Fruit fly (Drosophila melanogaster) whole organism, embryonic: ENCODE results near the gene fok.

ENCODE experiments used
- CG10959 ChIP-seq: fragments of 200-800 bp; sonication (Bioruptor generic); IDR thresholded peaks from 2 replicates; pipeline ENCODE4 v1.3.6; 2022; ENCODE audit warnings: missing biosample characterization, missing genetic modification characterization
- CG10979 ChIP-seq: fragments of 200-800 bp; sonication (Bioruptor generic); optimal IDR thresholded peaks from 2 replicates; lab custom pipeline; 2018; ENCODE audit warnings: missing biosample characterization, mild to moderate bottlenecking, missing genetic modification characterization, moderate library complexity
- CG12391 ChIP-seq: fragments of 200-800 bp; sonication (Bioruptor generic); optimal IDR thresholded peaks from 3 replicates; lab custom pipeline; 2018; ENCODE audit warnings: missing biosample characterization, mild to moderate bottlenecking, missing genetic modification characterization, moderate library complexity
- CG12769 ChIP-seq: fragments of 200-800 bp; sonication (Bioruptor generic); optimal IDR thresholded peaks from 2 replicates; lab custom pipeline; 2019; ENCODE audit warnings: missing biosample characterization, mild to moderate bottlenecking, missing genetic modification characterization, moderate library complexity
- CG14667 ChIP-seq: fragments of 200-800 bp; sonication (Bioruptor generic); IDR thresholded peaks from 2 replicates; pipeline ENCODE4 v1.3.6; 2022; ENCODE audit warnings: missing biosample characterization, missing genetic modification characterization
- CG15514 ChIP-seq: fragments of 200-800 bp; sonication (Bioruptor generic); optimal IDR thresholded peaks from 3 replicates; lab custom pipeline; 2017; ENCODE audit warnings: missing biosample characterization, missing genetic modification characterization, mild to moderate bottlenecking, moderate library complexity, missing genetic modification reagents
- CG16815 ChIP-seq: fragments of 200-800 bp; sonication (Bioruptor generic); optimal IDR thresholded peaks from 3 replicates; lab custom pipeline; 2017; ENCODE audit warnings: missing biosample characterization, mild to moderate bottlenecking, missing genetic modification characterization
- CG18599 ChIP-seq: fragments of 200-800 bp; sonication (Bioruptor generic); optimal IDR thresholded peaks from 3 replicates; lab custom pipeline; 2017; ENCODE audit warnings: missing biosample characterization, missing genetic modification characterization, mild to moderate bottlenecking, moderate library complexity, missing genetic modification reagents
- CG3163 ChIP-seq: fragments of 200-800 bp; sonication (Bioruptor generic); optimal IDR thresholded peaks from 3 replicates; lab custom pipeline; 2016; ENCODE audit warnings: missing biosample characterization, missing genetic modification characterization
- CG3281 ChIP-seq: fragments of 200-800 bp; sonication (Bioruptor generic); optimal IDR thresholded peaks from 3 replicates; lab custom pipeline; 2017; ENCODE audit warnings: missing biosample characterization, mild to moderate bottlenecking, missing genetic modification characterization
- CG4424 ChIP-seq: fragments of 200-800 bp; sonication (Bioruptor generic); optimal IDR thresholded peaks from 3 replicates; lab custom pipeline; 2016; ENCODE audit warnings: missing biosample characterization, missing genetic modification characterization
- CG6272 ChIP-seq: fragments of 200-800 bp; sonication (Bioruptor generic); IDR thresholded peaks from 2 replicates; pipeline ENCODE4 v1.3.6; 2022; ENCODE audit warnings: missing biosample characterization, missing genetic modification characterization
- CG6689 ChIP-seq: fragments of 200-800 bp; sonication (Bioruptor generic); IDR thresholded peaks from 2 replicates; pipeline ENCODE4 v1.3.6; 2022; ENCODE audit warnings: missing biosample characterization, missing genetic modification characterization
- CG7556 ChIP-seq: fragments of 200-800 bp; sonication (Bioruptor generic); optimal IDR thresholded peaks from 2 replicates; lab custom pipeline; 2017; ENCODE audit warnings: missing biosample characterization, mild to moderate bottlenecking, missing genetic modification characterization
- CG9437 ChIP-seq: fragments of 200-800 bp; sonication (Bioruptor generic); optimal IDR thresholded peaks from 2 replicates; lab custom pipeline; 2018; ENCODE audit warnings: missing biosample characterization, mild to moderate bottlenecking, missing genetic modification characterization
- Dbx ChIP-seq: fragments of 200-800 bp; sonication (Bioruptor generic); IDR thresholded peaks from 3 replicates; pipeline ENCODE4 v1.3.6; 2022; ENCODE audit warnings: missing biosample characterization, missing genetic modification characterization
- ERR ChIP-seq: fragments of 200-800 bp; sonication (Bioruptor generic); optimal IDR thresholded peaks from 2 replicates; lab custom pipeline; 2016; ENCODE audit warnings: missing biosample characterization, missing genetic modification characterization
- Ets65A ChIP-seq: fragments of 200-800 bp; sonication (Bioruptor generic); peaks from one replicate; lab custom pipeline; 2016; ENCODE audit warnings: missing biosample characterization, missing genetic modification characterization
- Hmx ChIP-seq: fragments of 200-800 bp; sonication (Bioruptor generic); optimal IDR thresholded peaks from 2 replicates; lab custom pipeline; 2016; ENCODE audit warnings: missing biosample characterization, missing genetic modification characterization
- Hr3 ChIP-seq: fragments of 200-800 bp; sonication (Bioruptor generic); optimal IDR thresholded peaks from 3 replicates; lab custom pipeline; 2016; ENCODE audit warnings: missing biosample characterization, missing genetic modification characterization
- Hr51 ChIP-seq, 2 experiments: fragments of 200-800 bp; sonication (Bioruptor generic); optimal IDR thresholded peaks; 2 replicates in 1 of 2; 3 replicates in 1 of 2; lab custom pipeline; 2016 to 2018; ENCODE audit warnings: missing biosample characterization in 2 of 2, missing genetic modification characterization in 2 of 2, mild to moderate bottlenecking in 1 of 2, moderate library complexity in 1 of 2
- MBD-R2 ChIP-seq: fragments of 200-800 bp; sonication (Bioruptor generic); IDR thresholded peaks from 2 replicates; pipeline ENCODE4 v1.3.6; 2022; ENCODE audit warnings: missing biosample characterization, missing genetic modification characterization
- Meics ChIP-seq: fragments of 200-800 bp; sonication (Bioruptor generic); optimal IDR thresholded peaks from 2 replicates; lab custom pipeline; 2017; ENCODE audit warnings: missing biosample characterization, mild to moderate bottlenecking, missing genetic modification characterization
- Rx ChIP-seq: fragments of 200-800 bp; sonication (Bioruptor generic); IDR thresholded peaks from 2 replicates; pipeline ENCODE4 v1.3.6; 2022; ENCODE audit warnings: missing biosample characterization, missing genetic modification characterization
- Sox100B ChIP-seq: fragments of 200-800 bp; sonication (Bioruptor generic); optimal IDR thresholded peaks from 3 replicates; lab custom pipeline; 2018; ENCODE audit warnings: missing biosample characterization, mild to moderate bottlenecking, missing genetic modification characterization
- Tbp ChIP-seq: fragments of >200 bp; optimal IDR thresholded peaks from 2 replicates; lab custom pipeline; 2018; ENCODE audit warnings: missing biosample characterization, missing genetic modification characterization
- abd-A ChIP-seq: fragments of 200-800 bp; sonication (Bioruptor generic); optimal IDR thresholded peaks from 3 replicates; lab custom pipeline; 2019; ENCODE audit warnings: missing biosample characterization, mild to moderate bottlenecking, missing genetic modification characterization, moderate library complexity
- cato ChIP-seq: fragments of 200-800 bp; sonication (Bioruptor generic); optimal IDR thresholded peaks from 2 replicates; lab custom pipeline; 2016; ENCODE audit warnings: missing biosample characterization, missing genetic modification characterization, borderline replicate concordance
- cg ChIP-seq: fragments of 200-800 bp; sonication (Bioruptor generic); optimal IDR thresholded peaks from 3 replicates; lab custom pipeline; 2019; ENCODE audit warnings: missing biosample characterization, mild to moderate bottlenecking, missing genetic modification characterization, moderate library complexity
- dmrt11E ChIP-seq: fragments of 200-800 bp; sonication (Bioruptor generic); optimal IDR thresholded peaks from 3 replicates; lab custom pipeline; 2018; ENCODE audit warnings: missing biosample characterization, mild to moderate bottlenecking, missing genetic modification characterization, moderate library complexity
- dpn ChIP-seq, 2 experiments: fragments of 200-800 bp; sonication (Bioruptor generic); optimal IDR thresholded peaks; 3 replicates each; lab custom pipeline; 2016; ENCODE audit warnings: missing biosample characterization in 2 of 2, missing genetic modification characterization in 2 of 2
- ewg ChIP-seq: fragments of 200-800 bp; sonication (Bioruptor generic); optimal IDR thresholded peaks from 3 replicates; lab custom pipeline; 2017; ENCODE audit warnings: mild to moderate bottlenecking, missing biosample characterization, missing genetic modification reagents, missing genetic modification characterization
- gfzf ChIP-seq: fragments of 200-800 bp; sonication (Bioruptor generic); optimal IDR thresholded peaks from 2 replicates; lab custom pipeline; 2016; ENCODE audit warnings: missing biosample characterization, mild to moderate bottlenecking, missing genetic modification characterization, moderate library complexity
- grn ChIP-seq: fragments of 200-800 bp; sonication (Bioruptor generic); optimal IDR thresholded peaks from 3 replicates; lab custom pipeline; 2017; ENCODE audit warnings: missing biosample characterization, missing genetic modification characterization
- jumu ChIP-seq: fragments of 200-800 bp; sonication (Bioruptor generic); optimal IDR thresholded peaks from 3 replicates; lab custom pipeline; 2016; ENCODE audit warnings: missing biosample characterization, missing genetic modification characterization
- lab ChIP-seq: fragments of 200-800 bp; sonication (Bioruptor generic); optimal IDR thresholded peaks from 3 replicates; lab custom pipeline; 2017; ENCODE audit warnings: missing biosample characterization, missing genetic modification characterization, mild to moderate bottlenecking, moderate library complexity, missing genetic modification reagents
- odd ChIP-seq: fragments of 200-800 bp; sonication (Bioruptor generic); optimal IDR thresholded peaks from 2 replicates; lab custom pipeline; 2017; ENCODE audit warnings: missing biosample characterization, mild to moderate bottlenecking, missing genetic modification characterization
- phol ChIP-seq: fragments of 200-800 bp; sonication (Bioruptor generic); optimal IDR thresholded peaks from 3 replicates; lab custom pipeline; 2018; ENCODE audit warnings: missing biosample characterization, mild to moderate bottlenecking, missing genetic modification characterization, moderate library complexity
- rib ChIP-seq: fragments of 200-800 bp; sonication (Bioruptor generic); IDR thresholded peaks from 2 replicates; pipeline ENCODE4 v1.3.6; 2022; ENCODE audit warnings: missing biosample characterization, missing genetic modification characterization
- row ChIP-seq: fragments of 200-800 bp; sonication (Bioruptor generic); IDR thresholded peaks from 3 replicates; pipeline ENCODE4 v1.3.6; 2022; ENCODE audit warnings: missing biosample characterization, missing genetic modification characterization
- run ChIP-seq: fragments of 200-800 bp; sonication (Bioruptor generic); optimal IDR thresholded peaks from 3 replicates; lab custom pipeline; 2018; ENCODE audit warnings: missing biosample characterization, mild to moderate bottlenecking, missing genetic modification characterization
- scrt ChIP-seq: fragments of 200-800 bp; sonication (Bioruptor generic); optimal IDR thresholded peaks from 2 replicates; lab custom pipeline; 2018; ENCODE audit warnings: missing biosample characterization, mild to moderate bottlenecking, missing genetic modification characterization, moderate library complexity
- sens ChIP-seq: fragments of 200-800 bp; sonication (Bioruptor generic); peaks from one replicate; lab custom pipeline; 2016; ENCODE audit warnings: missing biosample characterization, missing genetic modification characterization
- sisA ChIP-seq: fragments of 200-800 bp; sonication (Bioruptor generic); IDR thresholded peaks from 2 replicates; pipeline ENCODE4 v1.3.6; 2022; ENCODE audit warnings: missing biosample characterization, missing genetic modification characterization
- slou ChIP-seq: fragments of 200-800 bp; sonication (Bioruptor generic); optimal IDR thresholded peaks from 3 replicates; lab custom pipeline; 2016; ENCODE audit warnings: missing biosample characterization, missing genetic modification characterization
- wdn ChIP-seq: fragments of 200-800 bp; sonication (Bioruptor generic); IDR thresholded peaks from 2 replicates; pipeline ENCODE4 v1.3.6; 2022; ENCODE audit warnings: missing biosample characterization, missing genetic modification characterization

Gene fok

DNA sequence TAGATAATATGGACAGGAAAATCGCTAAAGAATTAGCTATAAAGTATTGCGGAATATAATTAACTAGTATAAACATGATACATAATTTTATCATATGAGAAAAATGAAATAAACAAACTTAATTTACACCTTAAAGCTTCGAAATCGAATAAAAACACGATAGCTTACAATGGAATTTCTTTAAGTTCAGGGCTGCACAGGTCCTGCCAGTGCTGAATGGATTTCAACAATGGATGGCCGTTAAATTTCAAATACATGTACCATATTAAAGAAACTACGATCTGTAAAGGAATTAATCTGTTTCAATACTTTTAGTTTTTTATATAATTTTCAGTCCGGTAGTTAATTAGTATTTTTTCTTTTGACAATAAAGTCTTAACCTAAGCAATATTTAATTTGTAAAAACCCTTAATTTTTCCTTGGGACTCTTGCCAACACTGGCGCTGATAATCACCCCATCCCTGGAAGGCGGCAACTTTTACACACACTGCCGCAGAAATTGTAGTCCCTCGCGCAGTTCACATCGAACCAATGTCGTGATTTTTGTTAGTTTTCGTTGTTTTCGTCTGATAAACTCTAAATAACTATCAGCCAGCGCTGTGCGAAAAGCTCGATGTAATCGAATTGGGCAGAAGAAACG is 23.7 kb downstream of the fok start, which contains the start of the genes barr and lok (continued):
- no peak for TF ChIP-seq CG14667 (GFP tag; lab: Robert Waterston, UW)
- TF ChIP-seq, all 482 proteins: peak for 212

DNA sequence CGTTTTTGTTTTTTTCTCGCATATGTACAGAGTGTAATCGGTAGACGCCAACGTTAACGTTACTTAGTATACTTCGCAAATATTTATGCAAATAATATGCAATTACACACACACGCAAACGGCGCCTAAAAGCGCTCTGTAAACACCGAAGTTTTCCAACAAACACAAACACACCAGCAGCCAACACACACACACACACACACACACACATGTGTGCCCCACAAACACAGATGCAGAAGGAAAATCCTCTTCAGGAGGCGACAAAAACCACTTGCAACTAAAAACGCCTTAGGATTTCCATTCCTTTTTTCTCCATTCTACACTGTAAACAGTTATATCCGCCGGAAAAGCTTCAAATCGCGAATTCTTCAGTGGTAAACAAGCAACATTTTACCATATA is 27.5 kb downstream of the fok start:
- peak; percentile 13 for TF ChIP-seq cg (GFP tag; lab: Kevin White, UChicago)
- no peak for TF ChIP-seq CG16815 (GFP tag; lab: Kevin White, UChicago)
- no peak for TF ChIP-seq cato (GFP tag; lab: Kevin White, UChicago)
- TF ChIP-seq CG6689 (GFP tag; lab: Robert Waterston, UW) = no peak
- TF ChIP-seq jumu (GFP tag; lab: Kevin White, UChicago) = no peak
- no peak for TF ChIP-seq gfzf (GFP tag; lab: Kevin White, UChicago)
- TF ChIP-seq Ets65A (GFP tag; lab: Kevin White, UChicago) = peak; percentile 42
- no peak for TF ChIP-seq ERR
- TF ChIP-seq rib (GFP tag; lab: Robert Waterston, UW) = no peak
- no peak for TF ChIP-seq CG10959 (GFP tag; lab: Robert Waterston, UW)
- peak; percentile 7 for TF ChIP-seq CG4424 (GFP tag; lab: Kevin White, UChicago)
- TF ChIP-seq dmrt11E = no peak
- no peak for TF ChIP-seq dpn (GFP tag; optimal IDR thresholded peaks at IDR 0.05; lab: Kevin White, UChicago)
- peak; percentile 5; the same call in 1 of the 3 replicates for TF ChIP-seq row
- TF ChIP-seq grn = no peak
- no peak for TF ChIP-seq CG6272 (GFP tag; lab: Robert Waterston, UW)
- no peak for TF ChIP-seq Hmx
- no peak for TF ChIP-seq CG12769 (tag; lab: Kevin White, UChicago)

DNA sequence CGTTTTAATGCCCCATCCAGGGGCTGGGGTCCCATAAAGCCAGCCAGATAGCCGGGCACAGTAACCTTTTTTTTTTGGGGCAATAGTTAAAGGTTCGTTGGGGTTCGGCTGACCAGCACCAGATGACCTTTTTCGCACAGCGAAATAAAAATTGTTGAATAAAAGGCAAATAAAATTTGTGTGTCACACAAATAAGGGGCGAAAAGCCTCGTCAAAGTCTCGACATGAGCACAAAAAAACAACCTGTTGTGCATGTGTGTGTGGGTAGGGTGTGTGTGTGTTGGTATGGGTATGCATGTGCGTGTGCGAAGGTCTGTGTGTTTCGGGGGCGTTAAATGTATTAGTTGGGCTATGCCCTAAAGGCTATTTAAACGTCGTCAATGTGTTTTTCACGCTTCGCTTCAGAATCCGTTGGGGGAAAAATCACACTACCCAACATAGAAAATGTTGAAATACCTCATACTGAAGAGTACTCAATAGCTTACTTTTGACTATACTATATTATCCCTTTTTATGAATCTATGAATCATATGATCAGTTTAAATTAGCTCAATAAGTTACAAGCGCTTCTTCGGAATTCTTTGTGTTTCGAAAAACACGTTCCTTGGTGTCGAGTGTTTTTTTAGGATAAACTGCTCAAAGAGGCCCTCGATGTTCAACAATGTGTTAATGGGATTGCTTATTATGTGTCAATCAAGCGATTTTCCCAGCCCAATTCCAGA is 33.5 kb downstream of the fok start:
- TF ChIP-seq Hmx = no peak
- TF ChIP-seq Meics (GFP tag; lab: Kevin White, UChicago) = peak; percentile 5
- no peak for TF ChIP-seq Tbp (GFP tag; lab: Kevin White, UChicago)
- TF ChIP-seq run = no peak
- TF ChIP-seq CG3281 (GFP tag; lab: Kevin White, UChicago) = peak; percentile 3
- TF ChIP-seq Dbx (GFP tag; lab: Robert Waterston, UW) = no peak
- peak; percentile 66 for TF ChIP-seq CG18599
- TF ChIP-seq wdn (GFP tag; lab: Robert Waterston, UW) = no peak
- no peak for TF ChIP-seq phol (tag; lab: Kevin White, UChicago)
- peak; percentile 86 for TF ChIP-seq scrt (GFP tag; lab: Kevin White, UChicago)
- TF ChIP-seq sisA (GFP tag; lab: Robert Waterston, UW) = no peak
- peak; percentile 92 for TF ChIP-seq abd-A
- no peak for TF ChIP-seq CG10979 (tag; lab: Kevin White, UChicago)
- TF ChIP-seq sens (GFP tag; lab: Kevin White, UChicago) = peak; percentile 33
- no peak for TF ChIP-seq CG9437 (GFP tag; lab: Kevin White, UChicago)
- no peak for TF ChIP-seq Hr3 (GFP tag; lab: Kevin White, UChicago)
- TF ChIP-seq slou = no peak
- TF ChIP-seq odd = no peak
- TF ChIP-seq Hr51 (GFP tag; optimal IDR thresholded peaks at IDR 0.05; lab: Kevin White, UChicago) = peak in 1 of 2 experiments; percentile 4
- peak; percentile 17 for TF ChIP-seq CG15514 (GFP tag; lab: Kevin White, UChicago)
- TF ChIP-seq CG7556 (GFP tag; lab: Kevin White, UChicago) = no peak
- TF ChIP-seq ewg = no peak
- no peak for TF ChIP-seq CG3163 (GFP tag; lab: Kevin White, UChicago)
- TF ChIP-seq MBD-R2 = no peak
- no peak for TF ChIP-seq Rx (GFP tag; lab: Robert Waterston, UW)
- no peak for TF ChIP-seq CG12391 (tag; lab: Kevin White, UChicago)
- TF ChIP-seq lab (GFP tag; lab: Kevin White, UChicago) = peak; percentile 59
- TF ChIP-seq Sox100B (GFP tag; lab: Kevin White, UChicago) = no peak
